Worm (Caenorhabditis elegans): Measurements from ENCODE around the gene R07E3.6.

Gene R07E3.6

DNA sequence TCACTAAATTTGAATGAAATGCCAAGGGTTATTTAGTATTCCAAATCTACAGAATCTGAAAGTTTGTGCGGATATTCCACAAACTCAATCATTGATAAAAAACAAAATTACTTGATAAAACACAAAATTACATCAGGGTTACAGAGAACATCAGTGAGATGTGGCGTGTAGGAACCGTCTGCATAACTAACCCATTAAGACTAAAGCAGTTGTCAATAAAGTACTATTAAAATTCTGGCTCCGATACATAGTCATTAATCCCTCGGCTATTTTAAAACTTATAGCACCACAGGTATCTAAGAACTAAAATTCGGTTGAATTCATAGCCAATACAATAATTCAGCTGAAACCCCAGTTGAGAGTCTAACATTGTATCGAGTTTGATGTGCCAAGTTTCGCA lies 21.2 kb downstream of the R07E3.6 start (continued):
- TF ChIP-seq dpff-1 (tag; optimal IDR thresholded peaks at IDR 0.05) (no peak), F22D6.2 (tag; optimal IDR thresholded peaks at IDR 0.05) (no peak), Y95B8A.8 (GFP tag; IDR thresholded peaks at IDR 0.05) (no peak), nhr-27 (tag; optimal IDR thresholded peaks at IDR 0.05) (no peak), attf-3 (GFP tag; conservative IDR thresholded peaks at IDR 0.05) (no peak), him-1 (tag; optimal IDR thresholded peaks at IDR 0.05) (no peak), aptf-2 (GFP tag; conservative IDR thresholded peaks at IDR 0.05) (no peak), snpc-1.1 (tag; optimal IDR thresholded peaks at IDR 0.05; ENCODE audit: insufficient read depth) (no peak), K12H6.12 (tag; optimal IDR thresholded peaks at IDR 0.05) (no peak), lsy-27 (tag; optimal IDR thresholded peaks at IDR 0.05; ENCODE audit: borderline replicate concordance, insufficient read depth) (no peak), egrh-3 (GFP tag; IDR thresholded peaks at IDR 0.05) (no peak), ceh-27 (GFP tag; optimal IDR thresholded peaks at IDR 0.05) (no peak), sea-2 (GFP tag; IDR thresholded peaks at IDR 0.05) (no peak), lag-1 (GFP tag; IDR thresholded peaks at IDR 0.05) (no peak), hmg-20 (GFP tag; IDR thresholded peaks at IDR 0.05) (no peak), mxl-1 (tag; optimal IDR thresholded peaks at IDR 0.05) (no peak)

DNA sequence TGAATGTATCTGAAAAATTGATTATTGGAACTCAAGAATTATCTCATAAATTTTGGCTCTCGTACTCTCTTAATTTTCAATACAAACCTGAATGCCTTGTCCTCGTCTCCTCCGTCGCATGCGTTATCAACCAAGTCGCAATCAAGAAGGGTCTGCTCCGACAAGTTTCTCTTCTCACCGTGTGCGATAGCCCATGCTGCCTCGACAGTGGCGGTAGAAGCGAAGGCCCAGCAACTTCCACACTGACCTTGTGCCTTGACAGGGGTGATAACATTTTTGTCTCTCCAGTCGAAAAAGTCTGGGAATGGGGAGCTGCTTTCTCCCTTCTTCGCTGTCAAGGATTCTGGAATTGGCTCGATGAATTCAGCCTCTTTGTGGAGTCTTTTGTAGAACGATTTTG lies 22.5 kb downstream of the R07E3.6 start:
- TF ChIP-seq ets-4 (GFP tag; optimal IDR thresholded peaks at IDR 0.05) (peak; percentile 72), zfh-2 (GFP tag; conservative IDR thresholded peaks at IDR 0.05) (peak; percentile 67; the same call in 1 of the 2 replicates), athp-1 (tag; optimal IDR thresholded peaks at IDR 0.05) (no peak), dox-1 (GFP tag; IDR thresholded peaks at IDR 0.05) (peak; percentile 65; the same call in 1 of the 2 replicates), tbp1 (GFP tag; optimal IDR thresholded peaks at IDR 0.05) (peak; percentile 6), chd-7 (tag; optimal IDR thresholded peaks at IDR 0.05) (no peak), mcd-1 (GFP tag; IDR thresholded peaks at IDR 0.05) (peak; percentile 23; the same call in 1 of the 2 replicates), nhr-80 (tag; optimal IDR thresholded peaks at IDR 0.05) (peak; percentile 80)

DNA sequence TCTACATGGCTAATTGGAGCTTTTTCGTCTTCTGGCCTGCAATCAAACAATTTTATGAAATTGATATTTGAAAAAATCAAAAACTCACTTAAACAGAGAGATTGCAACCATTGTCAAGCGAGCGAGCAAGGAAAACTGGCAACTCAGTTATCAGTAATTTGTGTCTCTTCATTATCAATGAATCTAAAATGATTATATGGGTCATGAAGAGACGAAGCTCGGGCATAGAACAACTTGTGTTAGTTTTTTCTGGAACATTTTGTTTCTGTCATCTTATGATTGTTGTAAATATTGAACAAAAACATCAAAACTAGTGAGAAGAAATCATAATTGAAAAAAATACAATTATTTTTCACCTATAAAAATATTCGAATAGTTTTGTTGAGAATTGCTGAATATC lies 23.5 kb downstream of the R07E3.6 start, which contains the start of gene R07E3.1:
TSS of gene R07E3.1 (minus strand) at position 176 of the 400 bp plus-strand sequence.
- TF ChIP-seq cebp-1 (GFP tag; IDR thresholded peaks at IDR 0.05) (0 out of 2 replicates have a peak, but pooled peaks have one; percentile 15), cebp-1 (tag; optimal IDR thresholded peaks at IDR 0.05) (no peak), nhr-80 (tag; optimal IDR thresholded peaks at IDR 0.05) (peak; percentile 57), akir-1 (GFP tag; optimal IDR thresholded peaks at IDR 0.05) (no peak)

DNA sequence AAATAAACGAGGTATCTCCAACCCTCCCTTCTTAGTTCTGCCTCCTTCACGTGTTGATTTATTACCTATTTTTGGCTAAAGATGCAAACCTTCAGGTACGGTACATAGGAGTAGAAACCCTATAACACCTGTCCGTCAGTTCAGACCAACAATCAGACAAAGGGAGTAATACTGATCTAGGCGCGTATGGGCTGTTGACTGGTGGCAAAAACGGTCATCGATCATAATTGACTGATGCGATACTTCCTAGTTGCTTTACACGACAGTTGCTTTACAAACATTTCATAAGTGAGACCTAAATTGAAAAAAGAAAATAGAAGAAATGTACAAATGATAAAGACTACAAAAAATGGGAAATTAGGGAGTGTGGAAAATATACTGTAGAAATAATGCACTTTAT lies 32.6 kb downstream of the R07E3.6 start:
- TF ChIP-seq nhr-27 (tag; optimal IDR thresholded peaks at IDR 0.05): no peak
- no peak for TF ChIP-seq lsl-1 (GFP tag; optimal IDR thresholded peaks at IDR 0.05)
- no peak for TF ChIP-seq mes-4 (tag; optimal IDR thresholded peaks at IDR 0.05)
- no peak for TF ChIP-seq ceh-100 (GFP tag; IDR thresholded peaks at IDR 0.05)
- no peak for TF ChIP-seq lag-1 (GFP tag; IDR thresholded peaks at IDR 0.05)
- TF ChIP-seq madf-8 (GFP tag; conservative IDR thresholded peaks at IDR 0.05): no peak
- TF ChIP-seq C17E4.6 (GFP tag; IDR thresholded peaks at IDR 0.05): no peak
- TF ChIP-seq B0336.3 (GFP tag; IDR thresholded peaks at IDR 0.05): no peak
- no peak for TF ChIP-seq lin-40 (tag; optimal IDR thresholded peaks at IDR 0.05)
- no peak for TF ChIP-seq ets-4 (GFP tag; optimal IDR thresholded peaks at IDR 0.05)
- TF ChIP-seq mcd-1 (GFP tag; IDR thresholded peaks at IDR 0.05): no peak
- no peak for TF ChIP-seq Y53F4B.3 (GFP tag; IDR thresholded peaks at IDR 0.05)

Measured in whole organism, young adult.